Fruit fly (Drosophila melanogaster) ovary, adult (tissue): ENCODE results near the gene Ran-like.

Experiments used
- CG17801 ChIP-seq: fragments of 200-800 bp; optimal IDR thresholded peaks from 2 replicates; lab custom pipeline; 2019; ENCODE audit warnings: missing biosample characterization, mild to moderate bottlenecking, missing genetic modification characterization, moderate library complexity; ENCODE audit not compliant: partially characterized antibody

The Ran-like gene

dm6 chr3L:15485302-15485701 lies at the start of gene Ran-like:
Gene Ran-like, minus strand, starts transcription at chr3L:15485402.
- no peak for TF ChIP-seq CG17801

dm6 chr3L:15534274-15535227 lies 49.3 kb upstream of the Ran-like start:
- no peak for TF ChIP-seq CG17801

dm6 chr3L:15533402-15534129 lies 48.4 kb upstream of the Ran-like start:
- TF ChIP-seq CG17801, result no peak

dm6 chr3L:15532368-15533030 lies 47.3 kb upstream of the Ran-like start:
- TF ChIP-seq CG17801, result no peak

dm6 chr3L:15531423-15532325 lies 46.5 kb upstream of the Ran-like start, which contains the start of gene CG43248:
Gene CG43248, minus strand, starts transcription at chr3L:15531473.
- no peak for TF ChIP-seq CG17801

dm6 chr3L:15530638-15531225 lies 45.5 kb upstream of the Ran-like start:
- no peak for TF ChIP-seq CG17801

dm6 chr3L:15530071-15530470 lies 44.9 kb upstream of the Ran-like start:
- TF ChIP-seq CG17801, result no peak

- TF ChIP-seq CG17801, result no peak
These were observed 43.9 kb upstream of the Ran-like start, which contains the start of gene obst-H for dm6 chr3L:15529143-15529542. Gene obst-H, minus strand, starts transcription at chr3L:15529243.

- no peak for TF ChIP-seq CG17801
These were observed 42.9 kb upstream of the Ran-like start, which contains the start of gene CG42728 for dm6 chr3L:15528096-15528495. Gene CG42728, minus strand, starts transcription at chr3L:15528196.

dm6 chr3L:15527416-15527815 lies 42.2 kb upstream of the Ran-like start, which contains the start of gene CG42729:
Gene CG42729, minus strand, starts transcription at chr3L:15527516.
- no peak for TF ChIP-seq CG17801

- no peak for TF ChIP-seq CG17801
These were observed 41.5 kb upstream of the Ran-like start, which contains the start of gene CG33985 for dm6 chr3L:15526712-15527111. Gene CG33985, minus strand, starts transcription at chr3L:15526812.

dm6 chr3L:15525153-15525552 lies 40.0 kb upstream of the Ran-like start, which contains the start of gene CG33986:
Gene CG33986, minus strand, starts transcription at chr3L:15525253.
- TF ChIP-seq CG17801, result no peak

- peak; percentile 16 for TF ChIP-seq CG17801
These were observed 38.7 kb upstream of the Ran-like start, which contains the start of gene CG7945 for dm6 chr3L:15523806-15524346. Gene CG7945, minus strand, starts transcription at chr3L:15524137.

- TF ChIP-seq CG17801, result no peak
These were observed 35.1 kb upstream of the Ran-like start, which contains the start of gene yellow-k for dm6 chr3L:15520320-15520719. Gene yellow-k, plus strand, starts transcription at chr3L:15520620.
